Fruit fly (Drosophila melanogaster) whole organism, prepupa: ENCODE measurements around the gene Pdf.
A peak's percentile ranks its signal among the peaks of the same experiment; 100 is the strongest.

Experiments
- Blimp-1 ChIP-seq: fragments of 200-800 bp; sonication (Bioruptor generic); optimal IDR thresholded peaks from 3 replicates; lab custom pipeline; 2017; ENCODE audit warnings: missing biosample characterization, missing genetic modification characterization, mild to moderate bottlenecking, moderate library complexity, missing genetic modification reagents
- CG10669 ChIP-seq: fragments of 200-800 bp; sonication (Bioruptor generic); optimal IDR thresholded peaks from 3 replicates; lab custom pipeline; 2018; ENCODE audit warnings: missing biosample characterization, mild to moderate bottlenecking, missing genetic modification characterization, moderate library complexity
- CG11294 ChIP-seq: fragments of 200-800 bp; sonication (Bioruptor generic); IDR thresholded peaks from 2 replicates; pipeline ENCODE4 v1.3.6; 2022; ENCODE audit warnings: missing biosample characterization, missing genetic modification characterization
- CG11762 ChIP-seq: fragments of 200-800 bp; sonication (Bioruptor generic); optimal IDR thresholded peaks from 3 replicates; lab custom pipeline; 2016; ENCODE audit warnings: missing biosample characterization, missing genetic modification characterization; ENCODE audit not compliant: insufficient read depth
- CG11902 ChIP-seq: fragments of 200-800 bp; sonication (Bioruptor generic); optimal IDR thresholded peaks from 3 replicates; lab custom pipeline; 2016; ENCODE audit warnings: missing biosample characterization, missing genetic modification characterization
- CG15336 ChIP-seq: fragments of 200-800 bp; sonication (Bioruptor generic); IDR thresholded peaks from 2 replicates; pipeline ENCODE4 v1.3.6; 2022; ENCODE audit warnings: missing biosample characterization, missing genetic modification characterization
- CG1621 ChIP-seq: fragments of 200-800 bp; sonication (Bioruptor generic); optimal IDR thresholded peaks from 3 replicates; lab custom pipeline; 2018; ENCODE audit warnings: missing biosample characterization, mild to moderate bottlenecking, missing genetic modification characterization
- CG16779 ChIP-seq: fragments of 200-800 bp; sonication (Bioruptor generic); optimal IDR thresholded peaks from 3 replicates; lab custom pipeline; 2017; ENCODE audit warnings: missing biosample characterization, mild to moderate bottlenecking, missing genetic modification characterization
- CG3032 ChIP-seq: fragments of 200-800 bp; optimal IDR thresholded peaks from 2 replicates; lab custom pipeline; 2019; ENCODE audit warnings: missing biosample characterization, mild to moderate bottlenecking, missing genetic modification characterization, moderate library complexity
- CG31627 ChIP-seq: fragments of 200-800 bp; sonication (Bioruptor generic); optimal IDR thresholded peaks from 3 replicates; lab custom pipeline; 2016; ENCODE audit warnings: missing biosample characterization, missing genetic modification characterization
- CG34406 ChIP-seq: fragments of 200-800 bp; sonication (Bioruptor generic); optimal IDR thresholded peaks from 3 replicates; lab custom pipeline; 2016; ENCODE audit warnings: missing biosample characterization, missing genetic modification characterization
- CG3919 ChIP-seq: fragments of 200-800 bp; sonication (Bioruptor generic); optimal IDR thresholded peaks from 3 replicates; lab custom pipeline; 2016; ENCODE audit warnings: missing biosample characterization, missing genetic modification characterization
- CG4318 ChIP-seq: fragments of 200-800 bp; sonication (Bioruptor generic); optimal IDR thresholded peaks from 3 replicates; lab custom pipeline; 2017; ENCODE audit warnings: missing biosample characterization, mild to moderate bottlenecking, missing genetic modification characterization
- CG6163 ChIP-seq: fragments of 200-800 bp; sonication (Bioruptor generic); IDR thresholded peaks from 3 replicates; pipeline ENCODE4 v1.3.6; 2022; ENCODE audit warnings: missing biosample characterization, missing genetic modification characterization
- CG6276 ChIP-seq: fragments of 200-800 bp; sonication (Bioruptor generic); optimal IDR thresholded peaks from 2 replicates; lab custom pipeline; 2017; ENCODE audit warnings: missing biosample characterization, mild to moderate bottlenecking, missing genetic modification characterization
- CG6792 ChIP-seq: fragments of 200-800 bp; sonication (Bioruptor generic); optimal IDR thresholded peaks from 3 replicates; lab custom pipeline; 2016; ENCODE audit warnings: missing biosample characterization, missing genetic modification characterization
- CG6808 ChIP-seq: fragments of 200-800 bp; sonication (Bioruptor generic); optimal IDR thresholded peaks from 3 replicates; lab custom pipeline; 2017; ENCODE audit warnings: missing biosample characterization, missing genetic modification characterization, mild to moderate bottlenecking, moderate library complexity, missing genetic modification reagents
- CG6854 ChIP-seq: fragments of 200-800 bp; sonication (Bioruptor generic); optimal IDR thresholded peaks from 2 replicates; lab custom pipeline; 2017; ENCODE audit warnings: missing biosample characterization, mild to moderate bottlenecking, missing genetic modification characterization
- CG7368 ChIP-seq: fragments of 200-800 bp; sonication (Bioruptor generic); optimal IDR thresholded peaks from 3 replicates; lab custom pipeline; 2016; ENCODE audit warnings: missing biosample characterization, missing genetic modification characterization
- CG8119 ChIP-seq: fragments of 200-800 bp; sonication (Bioruptor generic); IDR thresholded peaks from 3 replicates; pipeline ENCODE4 v1.3.6; 2022; ENCODE audit warnings: missing biosample characterization, missing genetic modification characterization
- CG8319 ChIP-seq: fragments of 200-800 bp; sonication (Bioruptor generic); optimal IDR thresholded peaks from 3 replicates; lab custom pipeline; 2016; ENCODE audit warnings: missing biosample characterization, missing genetic modification characterization
- CG8632 ChIP-seq: fragments of 200-800 bp; sonication (Bioruptor generic); optimal IDR thresholded peaks from 3 replicates; lab custom pipeline; 2016; ENCODE audit warnings: missing biosample characterization, missing genetic modification characterization
- CG9139 ChIP-seq: fragments of 200-800 bp; sonication (Bioruptor generic); optimal IDR thresholded peaks from 3 replicates; lab custom pipeline; 2017; ENCODE audit warnings: missing biosample characterization, mild to moderate bottlenecking, missing genetic modification characterization
- Eip75B ChIP-seq: fragments of 200-800 bp; sonication (Bioruptor generic); optimal IDR thresholded peaks from 3 replicates; lab custom pipeline; 2016; ENCODE audit warnings: missing biosample characterization, missing genetic modification characterization
- Eip78C ChIP-seq: fragments of 200-800 bp; sonication (Bioruptor generic); peaks from one replicate; lab custom pipeline; 2016; ENCODE audit warnings: missing biosample characterization, missing genetic modification characterization
- Eip93F ChIP-seq: fragments of 200-800 bp; sonication (Bioruptor generic); optimal IDR thresholded peaks from 2 replicates; lab custom pipeline; 2016; ENCODE audit warnings: missing biosample characterization, mild to moderate bottlenecking, missing genetic modification characterization
- Ets21C ChIP-seq: fragments of 200-800 bp; sonication (Bioruptor generic); optimal IDR thresholded peaks from 3 replicates; lab custom pipeline; 2016; ENCODE audit warnings: missing biosample characterization, missing genetic modification characterization
- Ets96B ChIP-seq: fragments of 200-800 bp; optimal IDR thresholded peaks from 2 replicates; lab custom pipeline; 2019; ENCODE audit warnings: missing biosample characterization, mild to moderate bottlenecking, missing genetic modification characterization, moderate library complexity
- Gug ChIP-seq: fragments of 200-800 bp; sonication (Bioruptor generic); IDR thresholded peaks from 2 replicates; pipeline ENCODE4 v1.3.6; 2022; ENCODE audit warnings: missing biosample characterization, missing genetic modification characterization
- Hr38 ChIP-seq: sonication (Bioruptor generic); optimal IDR thresholded peaks from 2 replicates; lab custom pipeline; 2016; ENCODE audit warnings: missing biosample characterization, missing genetic modification characterization
- Lpt ChIP-seq: fragments of 200-800 bp; sonication (Bioruptor generic); optimal IDR thresholded peaks from 3 replicates; lab custom pipeline; 2016; ENCODE audit warnings: missing biosample characterization, missing genetic modification characterization
- Met ChIP-seq: fragments of 200-800 bp; sonication (Bioruptor generic); optimal IDR thresholded peaks from 3 replicates; lab custom pipeline; 2016; ENCODE audit warnings: missing biosample characterization, missing genetic modification characterization
- OdsH ChIP-seq: fragments of 200-800 bp; sonication (Bioruptor generic); optimal IDR thresholded peaks from 3 replicates; lab custom pipeline; 2016; ENCODE audit warnings: missing biosample characterization, missing genetic modification characterization
- Smox ChIP-seq: fragments of 200-800 bp; sonication (Bioruptor generic); optimal IDR thresholded peaks from 3 replicates; lab custom pipeline; 2016; ENCODE audit warnings: missing biosample characterization, missing genetic modification characterization
- Sox102F ChIP-seq: fragments of 200-800 bp; sonication (Bioruptor generic); optimal IDR thresholded peaks from 2 replicates; lab custom pipeline; 2016; ENCODE audit warnings: missing biosample characterization, mild to moderate bottlenecking, missing genetic modification characterization
- Sox14 ChIP-seq: fragments of 200-800 bp; sonication (Bioruptor generic); optimal IDR thresholded peaks from 3 replicates; lab custom pipeline; 2016; ENCODE audit warnings: missing biosample characterization, missing genetic modification characterization
- Sox15 ChIP-seq: fragments of 200-800 bp; sonication (Bioruptor generic); optimal IDR thresholded peaks from 3 replicates; lab custom pipeline; 2016; ENCODE audit warnings: missing biosample characterization, missing genetic modification characterization
- achi ChIP-seq: fragments of 200-800 bp; sonication (Bioruptor generic); optimal IDR thresholded peaks from 3 replicates; lab custom pipeline; 2016; ENCODE audit warnings: missing biosample characterization, missing genetic modification characterization
- acj6 ChIP-seq: fragments of 200-800 bp; sonication (Bioruptor generic); optimal IDR thresholded peaks from 3 replicates; lab custom pipeline; 2016; ENCODE audit warnings: missing biosample characterization, missing genetic modification characterization
- eg ChIP-seq: fragments of 200-800 bp; sonication (Bioruptor generic); IDR thresholded peaks from 3 replicates; pipeline ENCODE4 v1.3.6; 2022; ENCODE audit warnings: missing biosample characterization, missing genetic modification characterization
- esn ChIP-seq: fragments of 200-800 bp; sonication (Bioruptor generic); optimal IDR thresholded peaks from 2 replicates; lab custom pipeline; 2016; ENCODE audit warnings: missing biosample characterization, mild to moderate bottlenecking, missing genetic modification characterization, moderate library complexity
- fd59A ChIP-seq: fragments of 200-800 bp; sonication (Bioruptor generic); optimal IDR thresholded peaks from 2 replicates; lab custom pipeline; 2017; ENCODE audit warnings: missing biosample characterization, mild to moderate bottlenecking, missing genetic modification characterization, missing genetic modification reagents
- fd85E ChIP-seq: fragments of 200-800 bp; sonication (Bioruptor generic); optimal IDR thresholded peaks from 3 replicates; lab custom pipeline; 2016; ENCODE audit warnings: missing biosample characterization, missing genetic modification characterization
- fkh ChIP-seq: fragments of 200-800 bp; sonication (Bioruptor generic); optimal IDR thresholded peaks from 3 replicates; lab custom pipeline; 2017; ENCODE audit warnings: missing biosample characterization, mild to moderate bottlenecking, missing genetic modification characterization, moderate library complexity
- lz ChIP-seq: fragments of 200-800 bp; sonication (Bioruptor generic); optimal IDR thresholded peaks from 3 replicates; lab custom pipeline; 2016; ENCODE audit warnings: missing biosample characterization, missing genetic modification characterization
- net ChIP-seq: fragments of 200-800 bp; sonication (Bioruptor generic); optimal IDR thresholded peaks from 3 replicates; lab custom pipeline; 2016; ENCODE audit warnings: missing biosample characterization, missing genetic modification characterization
- pdm3 ChIP-seq: fragments of 200-800 bp; sonication (Bioruptor generic); optimal IDR thresholded peaks from 3 replicates; lab custom pipeline; 2016; ENCODE audit warnings: missing biosample characterization, missing genetic modification characterization
- salr ChIP-seq, 2 experiments: fragments of 200-800 bp; sonication (Bioruptor generic); optimal IDR thresholded peaks; 3 replicates each; lab custom pipeline; 2016 to 2018; ENCODE audit warnings: missing biosample characterization in 2 of 2, missing genetic modification characterization in 2 of 2, mild to moderate bottlenecking in 1 of 2
- spab ChIP-seq: fragments of 200-800 bp; sonication (Bioruptor generic); optimal IDR thresholded peaks from 2 replicates; lab custom pipeline; 2017; ENCODE audit warnings: missing biosample characterization, mild to moderate bottlenecking, missing genetic modification characterization, missing genetic modification reagents
- ss ChIP-seq, 2 experiments: fragments of 200-800 bp; sonication (Bioruptor generic); optimal IDR thresholded peaks; 2 replicates in 1 of 2; 3 replicates in 1 of 2; lab custom pipeline; 2017 to 2018; ENCODE audit warnings: mild to moderate bottlenecking in 2 of 2, missing biosample characterization in 2 of 2, missing genetic modification characterization in 2 of 2, moderate library complexity in 1 of 2
- topi ChIP-seq: fragments of 200-800 bp; sonication (Bioruptor generic); optimal IDR thresholded peaks from 3 replicates; lab custom pipeline; 2016; ENCODE audit warnings: missing biosample characterization, missing genetic modification characterization
- vri ChIP-seq: fragments of 200-800 bp; sonication (Bioruptor generic); optimal IDR thresholded peaks from 3 replicates; lab custom pipeline; 2016; ENCODE audit warnings: missing biosample characterization, mild to moderate bottlenecking, missing genetic modification characterization

Pdf gene

dm6 chr3R:26489456-26489855 lies 33.5 kb upstream of the Pdf start:
- peak; percentile 64 for TF ChIP-seq lz (GFP tag; lab: Kevin White, UChicago)
- peak; percentile 80 for TF ChIP-seq CG3032 (tag; lab: Kevin White, UChicago)
- peak; percentile 25 for TF ChIP-seq Ets21C (GFP tag; lab: Kevin White, UChicago)
- peak; percentile 62 for TF ChIP-seq Sox102F (GFP tag; lab: Kevin White, UChicago)
- peak; percentile 53 for TF ChIP-seq CG9139 (GFP tag; lab: Kevin White, UChicago)
- TF ChIP-seq CG7368: peak; percentile 70
- peak; percentile 23 for TF ChIP-seq Blimp-1
- peak; percentile 85 for TF ChIP-seq CG10669 (GFP tag; lab: Kevin White, UChicago)
- peak; percentile 85 for TF ChIP-seq CG3919 (GFP tag; lab: Kevin White, UChicago)
- TF ChIP-seq CG34406 (GFP tag; lab: Kevin White, UChicago): peak; percentile 63
- TF ChIP-seq salr (GFP tag; optimal IDR thresholded peaks at IDR 0.05; lab: Kevin White, UChicago): peak; percentile 52 to 78
- TF ChIP-seq esn: peak; percentile 73
- peak; percentile 31 for TF ChIP-seq vri (GFP tag; lab: Kevin White, UChicago)
- peak; percentile 85 for TF ChIP-seq Ets96B (tag; lab: Kevin White, UChicago)
- peak; percentile 75 for TF ChIP-seq Met
- peak; percentile 68 for TF ChIP-seq Smox (GFP tag; lab: Kevin White, UChicago)
- TF ChIP-seq fd59A: peak; percentile 82
- TF ChIP-seq CG15336: peak; percentile 79
- TF ChIP-seq Eip75B (GFP tag; lab: Kevin White, UChicago): peak; percentile 85
- TF ChIP-seq pdm3 (GFP tag; lab: Kevin White, UChicago): peak; percentile 77
- TF ChIP-seq CG11762 (GFP tag; lab: Kevin White, UChicago): peak; percentile 71
- TF ChIP-seq fd85E (GFP tag; lab: Kevin White, UChicago): no peak
- peak; percentile 71 for TF ChIP-seq CG6792 (GFP tag; lab: Kevin White, UChicago)
- peak; percentile 84 for TF ChIP-seq CG6808 (GFP tag; lab: Kevin White, UChicago)
- peak; percentile 76 for TF ChIP-seq topi (GFP tag; lab: Kevin White, UChicago)
- TF ChIP-seq eg (GFP tag; lab: Robert Waterston, UW): peak; percentile 79
- TF ChIP-seq CG6854 (GFP tag; lab: Kevin White, UChicago): peak; percentile 16
- TF ChIP-seq spab (GFP tag; lab: Kevin White, UChicago): peak; percentile 84
- peak; percentile 60 for TF ChIP-seq Gug (GFP tag; lab: Robert Waterston, UW)
- TF ChIP-seq CG6276 (GFP tag; lab: Kevin White, UChicago): peak; percentile 69
- TF ChIP-seq CG8632 (GFP tag; lab: Kevin White, UChicago): peak; percentile 76
- TF ChIP-seq Lpt (GFP tag; lab: Kevin White, UChicago): peak; percentile 75
- peak; percentile 80 for TF ChIP-seq OdsH
- peak; percentile 88 for TF ChIP-seq CG6163 (GFP tag; lab: Robert Waterston, UW)
- TF ChIP-seq Sox15 (GFP tag; lab: Kevin White, UChicago): peak; percentile 62
- peak; percentile 66 for TF ChIP-seq CG4318 (GFP tag; lab: Kevin White, UChicago)
- TF ChIP-seq CG16779 (tag; lab: Kevin White, UChicago): peak; percentile 65
- TF ChIP-seq Sox14: peak; percentile 76
- TF ChIP-seq acj6 (GFP tag; lab: Kevin White, UChicago): peak; percentile 81
- peak; percentile 88 for TF ChIP-seq Eip78C (GFP tag; lab: Kevin White, UChicago)
- peak; percentile 72 for TF ChIP-seq net (GFP tag; lab: Kevin White, UChicago)
- peak; percentile 49; the same call in 1 of the 2 replicates for TF ChIP-seq CG11294
- peak; percentile 59 for TF ChIP-seq CG31627 (GFP tag; lab: Kevin White, UChicago)
- TF ChIP-seq ss (GFP tag; optimal IDR thresholded peaks at IDR 0.05; lab: Kevin White, UChicago): peak; percentile 81 to 88
- TF ChIP-seq CG8319 (GFP tag; lab: Kevin White, UChicago): peak; percentile 68
- peak; percentile 79 for TF ChIP-seq CG1621 (tag; lab: Kevin White, UChicago)
- TF ChIP-seq achi (GFP tag; lab: Kevin White, UChicago): peak; percentile 81
- peak; percentile 80 for TF ChIP-seq CG8119
- TF ChIP-seq Eip93F (GFP tag; lab: Kevin White, UChicago): peak; percentile 3
- TF ChIP-seq CG11902: peak; percentile 65
- TF ChIP-seq fkh (GFP tag; lab: Kevin White, UChicago): no peak
- no peak for TF ChIP-seq Hr38 (GFP tag; lab: Kevin White, UChicago)
